Fruit fly (Drosophila melanogaster) whole organism, embryonic: Measurements from ENCODE around the gene Kah.

Experiments used
- Adf1 ChIP-seq: fragments of 200-800 bp; sonication (Bioruptor generic); IDR thresholded peaks from 2 replicates; pipeline ENCODE4 v1.3.6; 2022; ENCODE audit warnings: missing biosample characterization, missing genetic modification characterization
- B-H2 ChIP-seq: fragments of 200-800 bp; sonication (Bioruptor generic); optimal IDR thresholded peaks from 2 replicates; lab custom pipeline; 2018; ENCODE audit warnings: missing biosample characterization, mild to moderate bottlenecking, missing genetic modification characterization
- C15 ChIP-seq: fragments of 200-800 bp; sonication (Bioruptor generic); IDR thresholded peaks from 3 replicates; pipeline ENCODE4 v1.3.6; 2022; ENCODE audit warnings: missing biosample characterization, missing genetic modification characterization
- CG11560 ChIP-seq: fragments of 200-800 bp; sonication (Bioruptor generic); IDR thresholded peaks from 3 replicates; pipeline ENCODE4 v1.3.6; 2022; ENCODE audit warnings: missing biosample characterization, missing genetic modification characterization
- CG11723 ChIP-seq: fragments of 200-800 bp; sonication (Bioruptor generic); optimal IDR thresholded peaks from 2 replicates; lab custom pipeline; 2017; ENCODE audit warnings: missing biosample characterization, mild to moderate bottlenecking, missing genetic modification characterization
- CG14710 ChIP-seq: fragments of 200-800 bp; sonication (Bioruptor generic); optimal IDR thresholded peaks from 3 replicates; lab custom pipeline; 2019; ENCODE audit warnings: missing biosample characterization, mild to moderate bottlenecking, missing genetic modification characterization, moderate library complexity
- CG14965 ChIP-seq: fragments of 200-800 bp; sonication (Bioruptor generic); optimal IDR thresholded peaks from 2 replicates; lab custom pipeline; 2016; ENCODE audit warnings: missing biosample characterization, missing genetic modification characterization, borderline replicate concordance
- CG15011 ChIP-seq: fragments of 200-800 bp; sonication (Bioruptor generic); optimal IDR thresholded peaks from 3 replicates; lab custom pipeline; 2018; ENCODE audit warnings: missing biosample characterization, mild to moderate bottlenecking, missing genetic modification characterization
- CG15696 ChIP-seq: fragments of 200-800 bp; sonication (Bioruptor generic); optimal IDR thresholded peaks from 2 replicates; lab custom pipeline; 2019; ENCODE audit warnings: missing biosample characterization, mild to moderate bottlenecking, missing genetic modification characterization, moderate library complexity
- CG16815 ChIP-seq: fragments of 200-800 bp; sonication (Bioruptor generic); optimal IDR thresholded peaks from 3 replicates; lab custom pipeline; 2017; ENCODE audit warnings: missing biosample characterization, mild to moderate bottlenecking, missing genetic modification characterization
- CG18262 ChIP-seq: fragments of 200-800 bp; optimal IDR thresholded peaks from 3 replicates; lab custom pipeline; 2019; ENCODE audit warnings: missing biosample characterization, mild to moderate bottlenecking, missing genetic modification characterization, moderate library complexity
- CG2116 ChIP-seq: fragments of 200-800 bp; sonication (Bioruptor generic); optimal IDR thresholded peaks from 3 replicates; lab custom pipeline; 2018; ENCODE audit warnings: missing biosample characterization, mild to moderate bottlenecking, missing genetic modification characterization
- CG2889 ChIP-seq: fragments of 200-800 bp; sonication (Bioruptor generic); IDR thresholded peaks from 3 replicates; pipeline ENCODE4 v1.3.6; 2022; ENCODE audit warnings: missing biosample characterization, missing genetic modification characterization
- CG31365 ChIP-seq: fragments of 200-800 bp; sonication (Bioruptor generic); optimal IDR thresholded peaks from 2 replicates; lab custom pipeline; 2018; ENCODE audit warnings: missing biosample characterization, mild to moderate bottlenecking, missing genetic modification characterization
- CG32772 ChIP-seq: fragments of 200-800 bp; sonication (Bioruptor generic); IDR thresholded peaks from 2 replicates; pipeline ENCODE4 v1.3.6; 2022; ENCODE audit warnings: missing biosample characterization, missing genetic modification characterization
- CG33557 ChIP-seq: fragments of 200-800 bp; sonication (Bioruptor generic); optimal IDR thresholded peaks from 2 replicates; lab custom pipeline; 2019; ENCODE audit warnings: missing biosample characterization, mild to moderate bottlenecking, missing genetic modification characterization, moderate library complexity
- CG4854 ChIP-seq: fragments of 200-800 bp; sonication (Bioruptor generic); optimal IDR thresholded peaks from 2 replicates; lab custom pipeline; 2016; ENCODE audit warnings: missing biosample characterization, missing genetic modification characterization, inconsistent platforms
- CG5245 ChIP-seq: fragments of 200-800 bp; sonication (Bioruptor generic); optimal IDR thresholded peaks from 3 replicates; lab custom pipeline; 2016; ENCODE audit warnings: missing biosample characterization, missing genetic modification characterization
- CG7372 ChIP-seq: fragments of 200-800 bp; sonication (Bioruptor generic); IDR thresholded peaks from 2 replicates; pipeline ENCODE4 v1.3.6; 2022; ENCODE audit warnings: missing biosample characterization, missing genetic modification characterization
- CG7839 ChIP-seq: fragments of 200-800 bp; sonication (Bioruptor generic); optimal IDR thresholded peaks from 3 replicates; lab custom pipeline; 2018; ENCODE audit warnings: missing biosample characterization, mild to moderate bottlenecking, missing genetic modification characterization, moderate library complexity
- CHES-1-like ChIP-seq: fragments of 200-800 bp; sonication (Bioruptor generic); optimal IDR thresholded peaks from 2 replicates; lab custom pipeline; 2016; ENCODE audit warnings: missing biosample characterization, missing genetic modification characterization
- Drgx ChIP-seq: fragments of 200-800 bp; sonication (Bioruptor generic); IDR thresholded peaks from 2 replicates; pipeline ENCODE4 v1.3.6; 2022; ENCODE audit warnings: missing biosample characterization, missing genetic modification characterization
- ERR ChIP-seq: fragments of 200-800 bp; sonication (Bioruptor generic); optimal IDR thresholded peaks from 2 replicates; lab custom pipeline; 2016; ENCODE audit warnings: missing biosample characterization, missing genetic modification characterization
- Hr78 ChIP-seq, 2 experiments: fragments of 200-800 bp in 1 of 2; fragments of >200 bp in 1 of 2; sonication (Bioruptor generic) in 1 of 2; optimal IDR thresholded peaks; 2 replicates each; lab custom pipeline; 2017 to 2019; ENCODE audit warnings: missing biosample characterization in 2 of 2, missing genetic modification characterization in 2 of 2, mild to moderate bottlenecking in 1 of 2, moderate library complexity in 1 of 2
- Ssrp ChIP-seq: fragments of 200-800 bp; sonication (Bioruptor generic); optimal IDR thresholded peaks from 2 replicates; lab custom pipeline; 2018; ENCODE audit warnings: missing biosample characterization, mild to moderate bottlenecking, missing genetic modification characterization, moderate library complexity
- Tbp ChIP-seq: fragments of >200 bp; optimal IDR thresholded peaks from 2 replicates; lab custom pipeline; 2018; ENCODE audit warnings: missing biosample characterization, missing genetic modification characterization
- btn ChIP-seq: fragments of 200-800 bp; sonication (Bioruptor generic); optimal IDR thresholded peaks from 2 replicates; lab custom pipeline; 2016; ENCODE audit warnings: missing biosample characterization, missing genetic modification characterization
- dmrt11E ChIP-seq: fragments of 200-800 bp; sonication (Bioruptor generic); optimal IDR thresholded peaks from 3 replicates; lab custom pipeline; 2018; ENCODE audit warnings: missing biosample characterization, mild to moderate bottlenecking, missing genetic modification characterization, moderate library complexity
- ewg ChIP-seq: fragments of 200-800 bp; sonication (Bioruptor generic); optimal IDR thresholded peaks from 3 replicates; lab custom pipeline; 2017; ENCODE audit warnings: mild to moderate bottlenecking, missing biosample characterization, missing genetic modification reagents, missing genetic modification characterization
- exex ChIP-seq: fragments of 200-800 bp; sonication (Bioruptor generic); optimal IDR thresholded peaks from 4 replicates; lab custom pipeline; 2018; ENCODE audit warnings: missing biosample characterization, mild to moderate bottlenecking, missing genetic modification characterization, moderate library complexity
- fd64A ChIP-seq: fragments of 200-800 bp; sonication (Bioruptor generic); optimal IDR thresholded peaks from 3 replicates; lab custom pipeline; 2018; ENCODE audit warnings: missing biosample characterization, mild to moderate bottlenecking, missing genetic modification characterization
- gcm ChIP-seq: fragments of 200-800 bp; sonication (Bioruptor generic); optimal IDR thresholded peaks from 2 replicates; lab custom pipeline; 2019; ENCODE audit warnings: missing biosample characterization, mild to moderate bottlenecking, missing genetic modification characterization, moderate library complexity
- gt ChIP-seq: fragments of 200-800 bp; sonication (Bioruptor generic); IDR thresholded peaks from 2 replicates; pipeline ENCODE4 v1.3.6; 2022; ENCODE audit warnings: missing biosample characterization, missing genetic modification characterization
- lab ChIP-seq: fragments of 200-800 bp; sonication (Bioruptor generic); optimal IDR thresholded peaks from 3 replicates; lab custom pipeline; 2017; ENCODE audit warnings: missing biosample characterization, missing genetic modification characterization, mild to moderate bottlenecking, moderate library complexity, missing genetic modification reagents
- lov ChIP-seq, 2 experiments: fragments of 200-800 bp in 1 of 2; fragments of >200 bp in 1 of 2; sonication (Bioruptor generic) in 1 of 2; IDR thresholded peaks in 1 of 2; optimal IDR thresholded peaks in 1 of 2; 2 replicates in 1 of 2; 3 replicates in 1 of 2; pipeline versions ENCODE4 v1.3.6 to Lab custom; 2017 to 2022; ENCODE audit warnings: missing biosample characterization in 1 of 2, missing genetic modification characterization in 1 of 2
- mam ChIP-seq: fragments of 200-800 bp; sonication (Bioruptor generic); optimal IDR thresholded peaks from 3 replicates; lab custom pipeline; 2016; ENCODE audit warnings: missing biosample characterization, missing genetic modification characterization
- mld ChIP-seq: fragments of 200-800 bp; sonication (Bioruptor generic); IDR thresholded peaks from 3 replicates; pipeline ENCODE4 v1.3.6; 2022; ENCODE audit warnings: missing biosample characterization, missing genetic modification characterization; ENCODE audit not compliant: partially characterized antibody
- nom ChIP-seq: fragments of 200-800 bp; sonication (Bioruptor generic); optimal IDR thresholded peaks from 2 replicates; lab custom pipeline; 2017; ENCODE audit warnings: missing biosample characterization, missing genetic modification characterization, mild to moderate bottlenecking, moderate library complexity, missing genetic modification reagents
- org-1 ChIP-seq: fragments of 200-800 bp; sonication (Bioruptor generic); optimal IDR thresholded peaks from 2 replicates; lab custom pipeline; 2017; ENCODE audit warnings: missing biosample characterization, missing genetic modification characterization
- pb ChIP-seq: fragments of 200-800 bp; sonication (Bioruptor generic); optimal IDR thresholded peaks from 3 replicates; lab custom pipeline; 2016; ENCODE audit warnings: missing biosample characterization, missing genetic modification characterization
- peb ChIP-seq: fragments of 200-800 bp; sonication (Bioruptor generic); IDR thresholded peaks from 2 replicates; pipeline ENCODE4 v1.3.6; 2022; ENCODE audit warnings: missing biosample characterization, missing genetic modification characterization
- sens ChIP-seq: fragments of 200-800 bp; sonication (Bioruptor generic); peaks from one replicate; lab custom pipeline; 2016; ENCODE audit warnings: missing biosample characterization, missing genetic modification characterization
- slp2 ChIP-seq: fragments of 200-800 bp; sonication (Bioruptor generic); optimal IDR thresholded peaks from 2 replicates; lab custom pipeline; 2016; ENCODE audit warnings: missing biosample characterization, missing genetic modification characterization
- tap ChIP-seq: fragments of 200-800 bp; optimal IDR thresholded peaks from 3 replicates; lab custom pipeline; 2019; ENCODE audit warnings: missing biosample characterization, mild to moderate bottlenecking, missing genetic modification characterization, moderate library complexity
- tx ChIP-seq: fragments of 200-800 bp; sonication (Bioruptor generic); optimal IDR thresholded peaks from 2 replicates; lab custom pipeline; 2016; ENCODE audit warnings: missing biosample characterization, missing genetic modification characterization
- vnd ChIP-seq: fragments of 200-800 bp; sonication (Bioruptor generic); IDR thresholded peaks from 3 replicates; pipeline ENCODE4 v1.3.6; 2022; ENCODE audit warnings: missing biosample characterization, missing genetic modification characterization; ENCODE audit not compliant: partially characterized antibody
- vvl ChIP-seq: fragments of 200-800 bp; sonication (Bioruptor generic); IDR thresholded peaks from 2 replicates; pipeline ENCODE4 v1.3.6; 2022; ENCODE audit warnings: missing biosample characterization, missing genetic modification characterization
- zfh2 ChIP-seq: fragments of 200-800 bp; sonication (Bioruptor generic); optimal IDR thresholded peaks from 2 replicates; lab custom pipeline; 2016; ENCODE audit warnings: missing biosample characterization, missing genetic modification characterization

The Kah gene

DNA sequence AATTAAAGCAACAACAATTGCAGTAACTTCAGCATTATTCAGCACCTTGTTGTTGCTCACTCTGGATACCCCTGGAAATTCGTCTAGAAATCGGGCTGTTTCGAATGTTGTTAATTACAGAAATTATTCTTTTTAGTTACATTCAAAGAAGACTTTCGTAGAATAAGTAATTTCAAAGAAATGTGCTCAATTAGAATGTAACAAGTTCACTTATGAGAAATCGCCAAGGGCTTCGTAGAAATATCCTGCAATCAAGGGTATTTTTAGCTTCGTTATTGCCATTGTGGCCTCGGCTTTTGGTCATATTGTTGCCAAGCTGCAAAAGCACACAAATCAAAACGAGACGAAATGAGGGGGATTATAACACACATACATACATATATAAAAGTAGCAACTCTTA, 25.1 kb downstream of the Kah start:
- TF ChIP-seq CG7839 (no peak), sens (GFP tag; lab: Kevin White, UChicago) (peak; percentile 34), Drgx (peak; percentile 29; the same call in 1 of the 2 replicates)

DNA sequence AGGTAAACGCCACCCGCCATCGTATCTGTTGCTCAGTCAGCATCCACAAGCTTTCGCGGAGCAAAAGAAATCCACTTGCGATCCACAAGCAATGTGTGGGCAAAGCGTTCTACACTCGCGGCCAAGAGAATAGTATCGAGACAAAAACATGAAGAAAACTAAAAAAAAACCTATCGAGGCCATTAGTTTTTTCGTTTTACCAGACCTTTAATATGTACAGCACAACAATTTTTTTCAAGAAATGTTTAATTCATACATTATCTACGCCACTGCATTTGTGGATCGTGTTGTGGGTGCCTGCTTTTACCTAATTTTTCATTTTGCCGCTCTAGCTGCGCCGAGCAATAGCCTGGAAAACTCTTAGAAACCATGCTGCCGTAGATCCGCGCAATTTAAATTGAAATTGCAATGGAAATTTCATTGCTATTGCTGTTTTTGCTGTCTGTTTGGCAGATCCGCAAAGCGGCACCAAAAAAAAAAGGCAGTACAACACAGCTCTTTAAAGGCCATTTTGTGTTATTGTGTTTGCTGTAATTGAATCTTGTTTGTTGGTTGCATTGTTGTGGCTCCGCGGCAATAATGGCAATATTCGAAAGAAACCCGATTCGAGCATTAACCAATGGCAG, 26.0 kb downstream of the Kah start:
- TF ChIP-seq ERR (GFP tag; lab: Kevin White, UChicago): peak; percentile 37
- peak; percentile 9 for TF ChIP-seq tx (GFP tag; lab: Kevin White, UChicago)
- TF ChIP-seq exex (tag; lab: Kevin White, UChicago): peak; percentile 1
- TF ChIP-seq CG16815 (GFP tag; lab: Kevin White, UChicago): no peak
- no peak for TF ChIP-seq CG11560 (tag; lab: Robert Waterston, UW)
- no peak for TF ChIP-seq CG15696
- peak in 1 of 2 experiments; percentile 40 for TF ChIP-seq Hr78 (GFP tag; optimal IDR thresholded peaks at IDR 0.05; lab: Kevin White, UChicago)
- peak; percentile 10 for TF ChIP-seq CG2116 (GFP tag; lab: Kevin White, UChicago)
- no peak for TF ChIP-seq zfh2 (GFP tag; lab: Kevin White, UChicago)
- TF ChIP-seq CG11723 (GFP tag; lab: Kevin White, UChicago): no peak
- TF ChIP-seq Adf1 (GFP tag; lab: Robert Waterston, UW): no peak
- TF ChIP-seq CHES-1-like (GFP tag; lab: Kevin White, UChicago): no peak
- TF ChIP-seq CG31365: no peak
- TF ChIP-seq lov (optimal IDR thresholded peaks at IDR 0.05; lab: Kevin White, UChicago): no peak
- no peak for TF ChIP-seq lov (GFP tag; IDR thresholded peaks at IDR 0.05; lab: Robert Waterston, UW)
- no peak for TF ChIP-seq mld
- TF ChIP-seq Tbp (GFP tag; lab: Kevin White, UChicago): no peak
- peak; percentile 54 for TF ChIP-seq pb (GFP tag; lab: Kevin White, UChicago)
- TF ChIP-seq org-1 (GFP tag; lab: Kevin White, UChicago): peak; percentile 39
- no peak for TF ChIP-seq CG2889 (GFP tag; lab: Robert Waterston, UW)
- TF ChIP-seq CG18262 (tag; lab: Kevin White, UChicago): peak; percentile 58
- TF ChIP-seq ewg (GFP tag; lab: Kevin White, UChicago): peak; percentile 37
- TF ChIP-seq CG33557 (GFP tag; lab: Kevin White, UChicago): no peak
- no peak for TF ChIP-seq nom (GFP tag; lab: Kevin White, UChicago)
- TF ChIP-seq btn (GFP tag; lab: Kevin White, UChicago): peak; percentile 18
- TF ChIP-seq B-H2 (GFP tag; lab: Kevin White, UChicago): no peak
- TF ChIP-seq CG32772 (GFP tag; lab: Robert Waterston, UW): peak; percentile 74
- TF ChIP-seq gcm (GFP tag; lab: Kevin White, UChicago): peak; percentile 43
- peak; percentile 39 for TF ChIP-seq CG5245
- TF ChIP-seq dmrt11E (tag; lab: Kevin White, UChicago): peak; percentile 0
- TF ChIP-seq tap (tag; lab: Kevin White, UChicago): peak; percentile 58
- TF ChIP-seq fd64A (GFP tag; lab: Kevin White, UChicago): peak; percentile 44
- peak; percentile 36 for TF ChIP-seq CG14710 (tag; lab: Kevin White, UChicago)
- peak; percentile 73 for TF ChIP-seq lab
- TF ChIP-seq mam (GFP tag; lab: Kevin White, UChicago): peak; percentile 24
- TF ChIP-seq CG14965 (GFP tag; lab: Kevin White, UChicago): peak; percentile 21
- peak; percentile 50 for TF ChIP-seq CG4854 (GFP tag; lab: Kevin White, UChicago)
- peak; percentile 93 for TF ChIP-seq vvl (GFP tag; lab: Robert Waterston, UW)
- no peak for TF ChIP-seq CG7372
- TF ChIP-seq vnd (GFP tag; lab: Robert Waterston, UW): no peak
- no peak for TF ChIP-seq gt
- peak; percentile 39 for TF ChIP-seq Ssrp (tag; lab: Kevin White, UChicago)
- TF ChIP-seq slp2 (GFP tag; lab: Kevin White, UChicago): peak; percentile 60
- 0 out of 2 replicates have a peak, but pooled peaks have one; percentile 30 for TF ChIP-seq peb (GFP tag; lab: Robert Waterston, UW)
- no peak for TF ChIP-seq C15 (GFP tag; lab: Robert Waterston, UW)
- no peak for TF ChIP-seq CG15011 (GFP tag; lab: Kevin White, UChicago)
